Fruit fly (Drosophila melanogaster) whole organism, embryonic: ENCODE measurements around the gene CG42795.

Source experiments
- Bdp1 ChIP-seq: fragments of 200-800 bp; sonication (Bioruptor generic); optimal IDR thresholded peaks from 3 replicates; lab custom pipeline; 2016; ENCODE audit warnings: missing biosample characterization, missing genetic modification characterization
- Bteb2 ChIP-seq: fragments of 200-800 bp; sonication (Bioruptor generic); optimal IDR thresholded peaks from 2 replicates; lab custom pipeline; 2016; ENCODE audit warnings: missing biosample characterization, missing genetic modification characterization
- CG10321 ChIP-seq: fragments of 200-800 bp; sonication (Bioruptor generic); IDR thresholded peaks from 2 replicates; pipeline ENCODE4 v1.3.6; 2022; ENCODE audit warnings: missing biosample characterization, missing genetic modification characterization
- CG10431 ChIP-seq: fragments of 200-800 bp; sonication (Bioruptor generic); optimal IDR thresholded peaks from 3 replicates; lab custom pipeline; 2018; ENCODE audit warnings: missing biosample characterization, mild to moderate bottlenecking, missing genetic modification characterization
- CG11695 ChIP-seq: fragments of 200-800 bp; sonication (Bioruptor generic); IDR thresholded peaks from 3 replicates; pipeline ENCODE4 v1.3.6; 2022; ENCODE audit warnings: missing biosample characterization, missing genetic modification characterization
- CG12104 ChIP-seq: fragments of 200-800 bp; sonication (Bioruptor generic); optimal IDR thresholded peaks from 3 replicates; lab custom pipeline; 2016; ENCODE audit warnings: missing biosample characterization, missing genetic modification characterization
- CG12391 ChIP-seq: fragments of 200-800 bp; sonication (Bioruptor generic); optimal IDR thresholded peaks from 3 replicates; lab custom pipeline; 2018; ENCODE audit warnings: missing biosample characterization, mild to moderate bottlenecking, missing genetic modification characterization, moderate library complexity
- CG13296 ChIP-seq: fragments of 200-800 bp; sonication (Bioruptor generic); optimal IDR thresholded peaks from 3 replicates; lab custom pipeline; 2018; ENCODE audit warnings: missing biosample characterization, mild to moderate bottlenecking, missing genetic modification characterization
- CG13894 ChIP-seq: fragments of 200-800 bp; sonication (Bioruptor generic); optimal IDR thresholded peaks from 3 replicates; lab custom pipeline; 2018; ENCODE audit warnings: missing biosample characterization, mild to moderate bottlenecking, missing genetic modification characterization, moderate library complexity
- CG14014 ChIP-seq: fragments of 200-800 bp; sonication (Bioruptor generic); IDR thresholded peaks from 2 replicates; pipeline ENCODE4 v1.3.6; 2022; ENCODE audit warnings: missing biosample characterization, missing genetic modification characterization
- CG15601 ChIP-seq: fragments of 200-800 bp; sonication (Bioruptor generic); optimal IDR thresholded peaks from 3 replicates; lab custom pipeline; 2019; ENCODE audit warnings: missing biosample characterization, mild to moderate bottlenecking, missing genetic modification characterization, moderate library complexity
- CG16779 ChIP-seq: fragments of 200-800 bp; sonication (Bioruptor generic); IDR thresholded peaks from 2 replicates; pipeline ENCODE4 v1.3.6; 2022; ENCODE audit warnings: missing biosample characterization, missing genetic modification characterization
- CG17359 ChIP-seq: fragments of 200-800 bp; sonication (Bioruptor generic); optimal IDR thresholded peaks from 3 replicates; lab custom pipeline; 2018; ENCODE audit warnings: missing biosample characterization, mild to moderate bottlenecking, missing genetic modification characterization, moderate library complexity
- CG17385 ChIP-seq: fragments of 200-800 bp; sonication (Bioruptor generic); optimal IDR thresholded peaks from 3 replicates; lab custom pipeline; 2018; ENCODE audit warnings: missing biosample characterization, mild to moderate bottlenecking, missing genetic modification characterization
- CG31365 ChIP-seq: fragments of 200-800 bp; sonication (Bioruptor generic); optimal IDR thresholded peaks from 2 replicates; lab custom pipeline; 2018; ENCODE audit warnings: missing biosample characterization, mild to moderate bottlenecking, missing genetic modification characterization
- CG3726 ChIP-seq: fragments of 200-800 bp; sonication (Bioruptor generic); IDR thresholded peaks from 3 replicates; pipeline ENCODE4, ENCODE4 v1.3.6; 2022; ENCODE audit warnings: missing biosample characterization, missing genetic modification characterization
- CG3847 ChIP-seq: fragments of 200-800 bp; sonication (Bioruptor generic); IDR thresholded peaks from 2 replicates; pipeline ENCODE4 v1.3.6; 2022; ENCODE audit warnings: missing biosample characterization, missing genetic modification characterization
- CG4360 ChIP-seq: fragments of 200-800 bp; sonication (Bioruptor generic); IDR thresholded peaks from 2 replicates; pipeline ENCODE4 v1.3.6; 2022; ENCODE audit warnings: missing biosample characterization, missing genetic modification characterization
- CG6175 ChIP-seq: fragments of 200-800 bp; sonication (Bioruptor generic); IDR thresholded peaks from 3 replicates; pipeline ENCODE4 v1.3.6; 2022; ENCODE audit warnings: missing biosample characterization, missing genetic modification characterization
- CG6813 ChIP-seq: fragments of 200-800 bp; sonication (Bioruptor generic); optimal IDR thresholded peaks from 2 replicates; lab custom pipeline; 2017; ENCODE audit warnings: missing biosample characterization, missing genetic modification characterization, mild to moderate bottlenecking, moderate library complexity, missing genetic modification reagents
- CG7745 ChIP-seq: fragments of 200-800 bp; sonication (Bioruptor generic); optimal IDR thresholded peaks from 2 replicates; lab custom pipeline; 2018; ENCODE audit warnings: missing biosample characterization, mild to moderate bottlenecking, missing genetic modification characterization, moderate library complexity
- CHES-1-like ChIP-seq: fragments of 200-800 bp; sonication (Bioruptor generic); optimal IDR thresholded peaks from 2 replicates; lab custom pipeline; 2016; ENCODE audit warnings: missing biosample characterization, missing genetic modification characterization
- Camta ChIP-seq: fragments of 200-800 bp; sonication (Bioruptor generic); optimal IDR thresholded peaks from 2 replicates; lab custom pipeline; 2016; ENCODE audit warnings: missing biosample characterization, missing genetic modification characterization
- Ets65A ChIP-seq: fragments of 200-800 bp; sonication (Bioruptor generic); peaks from one replicate; lab custom pipeline; 2016; ENCODE audit warnings: missing biosample characterization, missing genetic modification characterization
- Fer3 ChIP-seq: fragments of 200-800 bp; sonication (Bioruptor generic); optimal IDR thresholded peaks from 2 replicates; lab custom pipeline; 2018; ENCODE audit warnings: missing biosample characterization, mild to moderate bottlenecking, missing genetic modification characterization, moderate library complexity
- GATAe ChIP-seq: fragments of 200-800 bp; sonication (Bioruptor generic); conservative IDR thresholded peaks from 2 replicates; pipeline ENCODE4 v1.3.6; 2022; ENCODE audit warnings: missing biosample characterization, missing genetic modification characterization
- Hand ChIP-seq: fragments of 200-800 bp; sonication (Bioruptor generic); optimal IDR thresholded peaks from 2 replicates; lab custom pipeline; 2017; ENCODE audit warnings: mild to moderate bottlenecking, missing biosample characterization, missing genetic modification reagents, missing genetic modification characterization
- Hr3 ChIP-seq: fragments of 200-800 bp; sonication (Bioruptor generic); optimal IDR thresholded peaks from 3 replicates; lab custom pipeline; 2016; ENCODE audit warnings: missing biosample characterization, missing genetic modification characterization
- Hsf ChIP-seq: fragments of 200-800 bp; sonication (Bioruptor generic); optimal IDR thresholded peaks from 3 replicates; lab custom pipeline; 2016; ENCODE audit warnings: missing biosample characterization, missing genetic modification characterization
- Jarid2 ChIP-seq: fragments of 200-800 bp; sonication (Bioruptor generic); optimal IDR thresholded peaks from 3 replicates; lab custom pipeline; 2017; ENCODE audit warnings: mild to moderate bottlenecking, missing biosample characterization, missing genetic modification reagents, missing genetic modification characterization
- Pdp1 ChIP-seq, 2 experiments: fragments of 200-800 bp; sonication (Bioruptor generic); optimal IDR thresholded peaks; 3 replicates each; lab custom pipeline; 2016; ENCODE audit warnings: missing biosample characterization in 2 of 2, missing genetic modification characterization in 2 of 2, mild to moderate bottlenecking in 1 of 2, moderate library complexity in 1 of 2
- Vsx1 ChIP-seq: fragments of 200-800 bp; sonication (Bioruptor generic); optimal IDR thresholded peaks from 2 replicates; lab custom pipeline; 2017; ENCODE audit warnings: missing biosample characterization, mild to moderate bottlenecking, missing genetic modification characterization, missing genetic modification reagents
- abd-A ChIP-seq: fragments of 200-800 bp; sonication (Bioruptor generic); optimal IDR thresholded peaks from 3 replicates; lab custom pipeline; 2019; ENCODE audit warnings: missing biosample characterization, mild to moderate bottlenecking, missing genetic modification characterization, moderate library complexity
- ac ChIP-seq: fragments of 200-800 bp; sonication (Bioruptor generic); optimal IDR thresholded peaks from 3 replicates; lab custom pipeline; 2017; ENCODE audit warnings: missing biosample characterization, mild to moderate bottlenecking, missing genetic modification characterization
- ara ChIP-seq: fragments of 200-800 bp; sonication (Bioruptor generic); IDR thresholded peaks from 2 replicates; pipeline ENCODE4 v1.3.6; 2022; ENCODE audit warnings: missing biosample characterization, missing genetic modification characterization
- cg ChIP-seq: fragments of 200-800 bp; sonication (Bioruptor generic); optimal IDR thresholded peaks from 3 replicates; lab custom pipeline; 2019; ENCODE audit warnings: missing biosample characterization, mild to moderate bottlenecking, missing genetic modification characterization, moderate library complexity
- crol ChIP-seq: fragments of 200-800 bp; sonication (Bioruptor generic); IDR thresholded peaks from 2 replicates; pipeline ENCODE4 v1.3.6; 2022; ENCODE audit warnings: missing biosample characterization, missing genetic modification characterization
- emc ChIP-seq: fragments of 200-800 bp; sonication (Bioruptor generic); optimal IDR thresholded peaks from 2 replicates; lab custom pipeline; 2016; ENCODE audit warnings: missing biosample characterization, missing genetic modification characterization
- gem ChIP-seq: fragments of 200-800 bp; sonication (Bioruptor generic); optimal IDR thresholded peaks from 2 replicates; lab custom pipeline; 2019; ENCODE audit warnings: missing biosample characterization, mild to moderate bottlenecking, missing genetic modification characterization, moderate library complexity
- hbn ChIP-seq: fragments of 200-800 bp; sonication (Bioruptor generic); IDR thresholded peaks from 2 replicates; pipeline ENCODE4 v1.3.6; 2022; ENCODE audit warnings: missing biosample characterization, missing genetic modification characterization; ENCODE audit not compliant: partially characterized antibody
- inv ChIP-seq: fragments of 200-800 bp; sonication (Bioruptor generic); IDR thresholded peaks from 2 replicates; pipeline ENCODE4 v1.3.6; 2022; ENCODE audit warnings: missing biosample characterization, missing genetic modification characterization; ENCODE audit not compliant: partially characterized antibody
- lbe ChIP-seq: fragments of 200-800 bp; sonication (Bioruptor generic); optimal IDR thresholded peaks from 2 replicates; lab custom pipeline; 2016; ENCODE audit warnings: missing biosample characterization, mild to moderate bottlenecking, missing genetic modification characterization
- org-1 ChIP-seq: fragments of 200-800 bp; sonication (Bioruptor generic); optimal IDR thresholded peaks from 2 replicates; lab custom pipeline; 2017; ENCODE audit warnings: missing biosample characterization, missing genetic modification characterization
- peb ChIP-seq: fragments of 200-800 bp; sonication (Bioruptor generic); IDR thresholded peaks from 2 replicates; pipeline ENCODE4 v1.3.6; 2022; ENCODE audit warnings: missing biosample characterization, missing genetic modification characterization
- pita ChIP-seq: fragments of 200-800 bp; sonication (Bioruptor generic); optimal IDR thresholded peaks from 2 replicates; lab custom pipeline; 2017; ENCODE audit warnings: missing biosample characterization, mild to moderate bottlenecking, missing genetic modification characterization
- row ChIP-seq: fragments of 200-800 bp; sonication (Bioruptor generic); IDR thresholded peaks from 3 replicates; pipeline ENCODE4 v1.3.6; 2022; ENCODE audit warnings: missing biosample characterization, missing genetic modification characterization
- sqz ChIP-seq: fragments of 200-800 bp; sonication (Bioruptor generic); optimal IDR thresholded peaks from 3 replicates; lab custom pipeline; 2018; ENCODE audit warnings: missing biosample characterization, mild to moderate bottlenecking, missing genetic modification characterization
- sug ChIP-seq: fragments of 200-800 bp; optimal IDR thresholded peaks from 2 replicates; lab custom pipeline; 2019; ENCODE audit warnings: missing biosample characterization, mild to moderate bottlenecking, missing genetic modification characterization, moderate library complexity
- trh ChIP-seq: fragments of 200-800 bp; sonication (Bioruptor generic); optimal IDR thresholded peaks from 2 replicates; lab custom pipeline; 2016; ENCODE audit warnings: missing biosample characterization, missing genetic modification characterization
- unpg ChIP-seq: fragments of 200-800 bp; sonication (Bioruptor generic); optimal IDR thresholded peaks from 3 replicates; lab custom pipeline; 2018; ENCODE audit warnings: missing biosample characterization, mild to moderate bottlenecking, missing genetic modification characterization, moderate library complexity

CG42795 gene

dm6 chr3R:10274306-10274705 lies 48.8 kb downstream of the CG42795 start:
- peak; percentile 92 for TF ChIP-seq Ets65A
- no peak for TF ChIP-seq CG10321 (GFP tag; lab: Robert Waterston, UW)
- TF ChIP-seq, all 482 proteins: peak for 1

- TF ChIP-seq CG7745 (tag; lab: Kevin White, UChicago): no peak
- no peak for TF ChIP-seq cg (GFP tag; lab: Kevin White, UChicago)
- TF ChIP-seq hbn (GFP tag; lab: Robert Waterston, UW): no peak
- TF ChIP-seq CG16779 (GFP tag; lab: Robert Waterston, UW): no peak
- TF ChIP-seq row (GFP tag; lab: Robert Waterston, UW): peak; percentile 40
- TF ChIP-seq pita (GFP tag; lab: Kevin White, UChicago): no peak
- peak; percentile 42 for TF ChIP-seq CG12391 (tag; lab: Kevin White, UChicago)
- TF ChIP-seq Pdp1 (GFP tag; optimal IDR thresholded peaks at IDR 0.05; lab: Kevin White, UChicago): no peak
- TF ChIP-seq trh (GFP tag; lab: Kevin White, UChicago): no peak
- no peak for TF ChIP-seq Bteb2
- TF ChIP-seq Vsx1 (GFP tag; lab: Kevin White, UChicago): no peak
- TF ChIP-seq ac (GFP tag; lab: Kevin White, UChicago): no peak
- no peak for TF ChIP-seq abd-A (tag; lab: Kevin White, UChicago)
- TF ChIP-seq CG4360 (GFP tag; lab: Robert Waterston, UW): no peak
- no peak for TF ChIP-seq CG13296
- no peak for TF ChIP-seq Hsf
- TF ChIP-seq CG13894 (tag; lab: Kevin White, UChicago): no peak
- TF ChIP-seq org-1 (GFP tag; lab: Kevin White, UChicago): no peak
- no peak for TF ChIP-seq CHES-1-like (GFP tag; lab: Kevin White, UChicago)
- no peak for TF ChIP-seq Bdp1 (GFP tag; lab: Kevin White, UChicago)
- no peak for TF ChIP-seq GATAe (GFP tag; lab: Robert Waterston, UW)
- TF ChIP-seq sqz (GFP tag; lab: Kevin White, UChicago): no peak
- no peak for TF ChIP-seq inv
- no peak for TF ChIP-seq CG11695 (GFP tag; lab: Robert Waterston, UW)
- no peak for TF ChIP-seq Hand (GFP tag; lab: Kevin White, UChicago)
- TF ChIP-seq Fer3 (tag; lab: Kevin White, UChicago): no peak
- no peak for TF ChIP-seq emc (GFP tag; lab: Kevin White, UChicago)
- peak; percentile 7 for TF ChIP-seq unpg
- peak; percentile 7 for TF ChIP-seq CG17359 (tag; lab: Kevin White, UChicago)
- TF ChIP-seq Camta (GFP tag; lab: Kevin White, UChicago): no peak
- TF ChIP-seq sug (tag; lab: Kevin White, UChicago): no peak
- TF ChIP-seq CG6175 (GFP tag; lab: Robert Waterston, UW): no peak
- no peak for TF ChIP-seq CG14014 (GFP tag; lab: Robert Waterston, UW)
- no peak for TF ChIP-seq CG12104
- peak; percentile 29 for TF ChIP-seq CG17385 (GFP tag; lab: Kevin White, UChicago)
- TF ChIP-seq CG3847 (GFP tag; lab: Robert Waterston, UW): no peak
- peak; percentile 55 for TF ChIP-seq gem (tag; lab: Kevin White, UChicago)
- TF ChIP-seq Hr3 (GFP tag; lab: Kevin White, UChicago): peak; percentile 12
- TF ChIP-seq crol (GFP tag; lab: Robert Waterston, UW): no peak
- TF ChIP-seq ara: no peak
- no peak for TF ChIP-seq CG15601 (tag; lab: Kevin White, UChicago)
- TF ChIP-seq CG6813 (GFP tag; lab: Kevin White, UChicago): no peak
- TF ChIP-seq CG31365 (tag; lab: Kevin White, UChicago): no peak
- no peak for TF ChIP-seq lbe (GFP tag; lab: Kevin White, UChicago)
- TF ChIP-seq CG10431 (GFP tag; lab: Kevin White, UChicago): no peak
- no peak for TF ChIP-seq CG3726 (GFP tag; lab: Robert Waterston, UW)
- TF ChIP-seq peb (GFP tag; lab: Robert Waterston, UW): no peak
- TF ChIP-seq Jarid2: no peak
These were observed 49.3 kb downstream of the CG42795 start for dm6 chr3R:10274829-10275228.
